Fruit fly (Drosophila melanogaster) whole organism, prepupa: ENCODE data around the gene Trf2.

ENCODE experiments used
- CG10631 ChIP-seq: fragments of 200-800 bp; sonication (Bioruptor generic); optimal IDR thresholded peaks from 2 replicates; lab custom pipeline; 2016; ENCODE audit warnings: missing biosample characterization, missing genetic modification characterization
- CG9139 ChIP-seq: fragments of 200-800 bp; sonication (Bioruptor generic); optimal IDR thresholded peaks from 3 replicates; lab custom pipeline; 2017; ENCODE audit warnings: missing biosample characterization, mild to moderate bottlenecking, missing genetic modification characterization
- Eip93F ChIP-seq: fragments of 200-800 bp; sonication (Bioruptor generic); optimal IDR thresholded peaks from 2 replicates; lab custom pipeline; 2016; ENCODE audit warnings: missing biosample characterization, mild to moderate bottlenecking, missing genetic modification characterization
- OdsH ChIP-seq: fragments of 200-800 bp; sonication (Bioruptor generic); optimal IDR thresholded peaks from 3 replicates; lab custom pipeline; 2016; ENCODE audit warnings: missing biosample characterization, missing genetic modification characterization
- dsx ChIP-seq: fragments of 200-800 bp; optimal IDR thresholded peaks from 3 replicates; lab custom pipeline; 2019; ENCODE audit warnings: missing biosample characterization, mild to moderate bottlenecking, missing genetic modification characterization, moderate library complexity; ENCODE audit not compliant: poor library complexity, severe bottlenecking
- pdm3 ChIP-seq: fragments of 200-800 bp; sonication (Bioruptor generic); optimal IDR thresholded peaks from 3 replicates; lab custom pipeline; 2016; ENCODE audit warnings: missing biosample characterization, missing genetic modification characterization

Trf2 gene

dm6 chrX:8481462-8481861 is 72.4 kb downstream of the Trf2 start, which contains the start of gene Cp38:
Gene Cp38 (plus strand): TSS chrX:8481837.
- no peak for TF ChIP-seq dsx (GFP tag; lab: Kevin White, UChicago)
- no peak for TF ChIP-seq CG10631 (GFP tag; lab: Kevin White, UChicago)
- TF ChIP-seq OdsH (GFP tag; lab: Kevin White, UChicago): no peak
- no peak for TF ChIP-seq pdm3
- TF ChIP-seq Eip93F: no peak
- TF ChIP-seq CG9139 (GFP tag; lab: Kevin White, UChicago): no peak
- TF ChIP-seq, all 60 proteins: peak for 0
